Fruit fly (Drosophila melanogaster) whole organism, embryonic: ENCODE results near the gene CG10486.

Source experiments
- CG10431 ChIP-seq: fragments of 200-800 bp; sonication (Bioruptor generic); optimal IDR thresholded peaks from 3 replicates; lab custom pipeline; 2018; ENCODE audit warnings: missing biosample characterization, mild to moderate bottlenecking, missing genetic modification characterization
- CG12071 ChIP-seq: fragments of 200-800 bp; sonication (Bioruptor generic); optimal IDR thresholded peaks from 3 replicates; lab custom pipeline; 2018; ENCODE audit warnings: missing biosample characterization, mild to moderate bottlenecking, missing genetic modification characterization
- CG12769 ChIP-seq: fragments of 200-800 bp; sonication (Bioruptor generic); optimal IDR thresholded peaks from 2 replicates; lab custom pipeline; 2019; ENCODE audit warnings: missing biosample characterization, mild to moderate bottlenecking, missing genetic modification characterization, moderate library complexity
- CG14014 ChIP-seq: fragments of 200-800 bp; sonication (Bioruptor generic); IDR thresholded peaks from 2 replicates; pipeline ENCODE4 v1.3.6; 2022; ENCODE audit warnings: missing biosample characterization, missing genetic modification characterization
- CG14667 ChIP-seq: fragments of 200-800 bp; sonication (Bioruptor generic); IDR thresholded peaks from 2 replicates; pipeline ENCODE4 v1.3.6; 2022; ENCODE audit warnings: missing biosample characterization, missing genetic modification characterization
- CG15269 ChIP-seq: fragments of 200-800 bp; sonication (Bioruptor generic); optimal IDR thresholded peaks from 2 replicates; lab custom pipeline; 2018; ENCODE audit warnings: missing biosample characterization, mild to moderate bottlenecking, missing genetic modification characterization, moderate library complexity
- CG15601 ChIP-seq: fragments of 200-800 bp; sonication (Bioruptor generic); optimal IDR thresholded peaks from 3 replicates; lab custom pipeline; 2019; ENCODE audit warnings: missing biosample characterization, mild to moderate bottlenecking, missing genetic modification characterization, moderate library complexity
- CG15696 ChIP-seq: fragments of 200-800 bp; sonication (Bioruptor generic); optimal IDR thresholded peaks from 2 replicates; lab custom pipeline; 2019; ENCODE audit warnings: missing biosample characterization, mild to moderate bottlenecking, missing genetic modification characterization, moderate library complexity
- CG17912 ChIP-seq: fragments of 200-800 bp; sonication (Bioruptor generic); optimal IDR thresholded peaks from 2 replicates; lab custom pipeline; 2018; ENCODE audit warnings: missing biosample characterization, mild to moderate bottlenecking, missing genetic modification characterization
- CG18262 ChIP-seq: fragments of 200-800 bp; optimal IDR thresholded peaks from 3 replicates; lab custom pipeline; 2019; ENCODE audit warnings: missing biosample characterization, mild to moderate bottlenecking, missing genetic modification characterization, moderate library complexity
- CG31441 ChIP-seq: fragments of 200-800 bp; sonication (Bioruptor generic); IDR thresholded peaks from 2 replicates; pipeline ENCODE4 v1.3.6; 2022; ENCODE audit warnings: missing biosample characterization, missing genetic modification characterization
- CG6175 ChIP-seq: fragments of 200-800 bp; sonication (Bioruptor generic); IDR thresholded peaks from 3 replicates; pipeline ENCODE4 v1.3.6; 2022; ENCODE audit warnings: missing biosample characterization, missing genetic modification characterization
- CG6254 ChIP-seq: fragments of 200-800 bp; sonication (Bioruptor generic); optimal IDR thresholded peaks from 3 replicates; lab custom pipeline; 2017; ENCODE audit warnings: mild to moderate bottlenecking, missing biosample characterization, missing genetic modification reagents, missing genetic modification characterization
- CG7357 ChIP-seq: fragments of 200-800 bp; sonication (Bioruptor generic); IDR thresholded peaks from 3 replicates; pipeline ENCODE4 v1.3.6; 2022; ENCODE audit warnings: missing biosample characterization, missing genetic modification characterization
- CG8478 ChIP-seq: fragments of >200 bp; optimal IDR thresholded peaks from 2 replicates; lab custom pipeline; 2018
- CoRest ChIP-seq: fragments of 200-800 bp; sonication (Bioruptor generic); optimal IDR thresholded peaks from 3 replicates; lab custom pipeline; 2018; ENCODE audit warnings: missing biosample characterization, mild to moderate bottlenecking, missing genetic modification characterization, moderate library complexity
- Dll ChIP-seq: fragments of 200-800 bp; sonication (Bioruptor generic); IDR thresholded peaks from 4 replicates; pipeline ENCODE4 v1.3.6; 2022; ENCODE audit warnings: missing biosample characterization, missing genetic modification characterization; ENCODE audit not compliant: partially characterized antibody
- Doc3 ChIP-seq: fragments of 200-800 bp; sonication (Bioruptor generic); IDR thresholded peaks from 3 replicates; pipeline ENCODE4 v1.3.6; 2022; ENCODE audit warnings: missing biosample characterization, missing genetic modification characterization; ENCODE audit not compliant: partially characterized antibody
- Ets97D ChIP-seq: fragments of 200-800 bp; sonication (Bioruptor generic); optimal IDR thresholded peaks from 3 replicates; lab custom pipeline; 2016; ENCODE audit warnings: missing biosample characterization, missing genetic modification characterization
- Fer1 ChIP-seq: fragments of 200-800 bp; sonication (Bioruptor generic); optimal IDR thresholded peaks from 2 replicates; lab custom pipeline; 2017; ENCODE audit warnings: missing biosample characterization, mild to moderate bottlenecking, missing genetic modification characterization
- Hr51 ChIP-seq, 2 experiments: fragments of 200-800 bp; sonication (Bioruptor generic); optimal IDR thresholded peaks; 2 replicates in 1 of 2; 3 replicates in 1 of 2; lab custom pipeline; 2016 to 2018; ENCODE audit warnings: missing biosample characterization in 2 of 2, missing genetic modification characterization in 2 of 2, mild to moderate bottlenecking in 1 of 2, moderate library complexity in 1 of 2
- NK7.1 ChIP-seq: fragments of 200-800 bp; sonication (Bioruptor generic); optimal IDR thresholded peaks from 3 replicates; lab custom pipeline; 2016; ENCODE audit warnings: missing biosample characterization, missing genetic modification characterization
- PHDP ChIP-seq: fragments of 200-800 bp; sonication (Bioruptor generic); optimal IDR thresholded peaks from 3 replicates; lab custom pipeline; 2018; ENCODE audit warnings: missing biosample characterization, mild to moderate bottlenecking, missing genetic modification characterization, moderate library complexity
- abd-A ChIP-seq: fragments of 200-800 bp; sonication (Bioruptor generic); optimal IDR thresholded peaks from 3 replicates; lab custom pipeline; 2019; ENCODE audit warnings: missing biosample characterization, mild to moderate bottlenecking, missing genetic modification characterization, moderate library complexity
- amos ChIP-seq: fragments of 200-800 bp; sonication (Bioruptor generic); IDR thresholded peaks from 2 replicates; pipeline ENCODE4 v1.3.6; 2022; ENCODE audit warnings: missing biosample characterization, missing genetic modification characterization; ENCODE audit not compliant: partially characterized antibody
- az2 ChIP-seq: fragments of 200-800 bp; sonication (Bioruptor generic); optimal IDR thresholded peaks from 3 replicates; lab custom pipeline; 2016; ENCODE audit warnings: missing biosample characterization, missing genetic modification characterization
- bbx ChIP-seq: fragments of 200-800 bp; sonication (Bioruptor generic); IDR thresholded peaks from 2 replicates; pipeline ENCODE4 v1.3.6; 2022; ENCODE audit warnings: missing biosample characterization, missing genetic modification characterization; ENCODE audit not compliant: partially characterized antibody
- corto ChIP-seq: fragments of 200-800 bp; sonication (Bioruptor generic); optimal IDR thresholded peaks from 2 replicates; lab custom pipeline; 2016; ENCODE audit warnings: missing biosample characterization, mild to moderate bottlenecking, missing genetic modification characterization, moderate library complexity
- esg ChIP-seq: fragments of 200-800 bp; sonication (Bioruptor generic); conservative IDR thresholded peaks from 2 replicates; pipeline ENCODE4 v1.3.6; 2022; ENCODE audit warnings: missing biosample characterization, missing genetic modification characterization
- fd102C ChIP-seq: fragments of 200-800 bp; sonication (Bioruptor generic); optimal IDR thresholded peaks from 2 replicates; lab custom pipeline; 2018; ENCODE audit warnings: missing biosample characterization, mild to moderate bottlenecking, missing genetic modification characterization, moderate library complexity
- fru ChIP-seq: fragments of >200 bp; optimal IDR thresholded peaks from 2 replicates; lab custom pipeline; 2017
- fu2 ChIP-seq: fragments of 200-800 bp; sonication (Bioruptor generic); optimal IDR thresholded peaks from 2 replicates; lab custom pipeline; 2016; ENCODE audit warnings: missing biosample characterization, missing genetic modification characterization
- gcm ChIP-seq: fragments of 200-800 bp; sonication (Bioruptor generic); optimal IDR thresholded peaks from 2 replicates; lab custom pipeline; 2019; ENCODE audit warnings: missing biosample characterization, mild to moderate bottlenecking, missing genetic modification characterization, moderate library complexity
- h ChIP-seq: fragments of >200 bp; optimal IDR thresholded peaks from 2 replicates; lab custom pipeline; 2017
- ham ChIP-seq: fragments of 200-800 bp; sonication (Bioruptor generic); IDR thresholded peaks from 2 replicates; pipeline ENCODE4 v1.3.6; 2022; ENCODE audit warnings: missing biosample characterization, missing genetic modification characterization
- hkb ChIP-seq, 2 experiments: fragments of 200-800 bp in 1 of 2; fragments of >200 bp in 1 of 2; sonication (Bioruptor generic) in 1 of 2; IDR thresholded peaks in 1 of 2; optimal IDR thresholded peaks in 1 of 2; 2 replicates each; pipeline versions ENCODE4 v1.3.6 to Lab custom; 2017 to 2022; ENCODE audit warnings: missing biosample characterization in 1 of 2, missing genetic modification characterization in 1 of 2
- hth ChIP-seq: fragments of >200 bp; optimal IDR thresholded peaks from 2 replicates; lab custom pipeline; 2017; ENCODE audit warnings: inconsistent platforms
- jigr1 ChIP-seq: fragments of 200-800 bp; sonication (Bioruptor generic); IDR thresholded peaks from 3 replicates; pipeline ENCODE4 v1.3.6; 2022; ENCODE audit warnings: missing biosample characterization, missing genetic modification characterization
- kah ChIP-seq: fragments of 200-800 bp; sonication (Bioruptor generic); optimal IDR thresholded peaks from 2 replicates; lab custom pipeline; 2018; ENCODE audit warnings: missing biosample characterization, mild to moderate bottlenecking, missing genetic modification characterization
- klu ChIP-seq: fragments of 200-800 bp; sonication (Bioruptor generic); IDR thresholded peaks from 2 replicates; pipeline ENCODE4 v1.3.6; 2022; ENCODE audit warnings: missing biosample characterization, missing genetic modification characterization
- nerfin-2 ChIP-seq: fragments of 200-800 bp; sonication (Bioruptor generic); IDR thresholded peaks from 2 replicates; pipeline ENCODE4 v1.3.6; 2022; ENCODE audit warnings: missing biosample characterization, missing genetic modification characterization; ENCODE audit not compliant: partially characterized antibody
- pzg ChIP-seq: fragments of 200-800 bp; sonication (Bioruptor generic); optimal IDR thresholded peaks from 3 replicates; lab custom pipeline; 2018; ENCODE audit warnings: missing biosample characterization, mild to moderate bottlenecking, missing genetic modification characterization, moderate library complexity
- shn ChIP-seq: fragments of 200-800 bp; sonication (Bioruptor generic); optimal IDR thresholded peaks from 3 replicates; lab custom pipeline; 2016; ENCODE audit warnings: missing biosample characterization, missing genetic modification characterization
- slbo ChIP-seq: fragments of 200-800 bp; sonication (Bioruptor generic); IDR thresholded peaks from 2 replicates; pipeline ENCODE4 v1.3.6; 2022; ENCODE audit warnings: missing biosample characterization, missing genetic modification characterization
- sqz ChIP-seq: fragments of 200-800 bp; sonication (Bioruptor generic); optimal IDR thresholded peaks from 3 replicates; lab custom pipeline; 2018; ENCODE audit warnings: missing biosample characterization, mild to moderate bottlenecking, missing genetic modification characterization
- sug ChIP-seq: fragments of 200-800 bp; optimal IDR thresholded peaks from 2 replicates; lab custom pipeline; 2019; ENCODE audit warnings: missing biosample characterization, mild to moderate bottlenecking, missing genetic modification characterization, moderate library complexity
- tio ChIP-seq: fragments of 200-800 bp; sonication (Bioruptor generic); optimal IDR thresholded peaks from 2 replicates; lab custom pipeline; 2017; ENCODE audit warnings: missing biosample characterization, missing genetic modification characterization, inconsistent platforms
- tup ChIP-seq: fragments of 200-800 bp; sonication (Bioruptor generic); optimal IDR thresholded peaks from 2 replicates; lab custom pipeline; 2016; ENCODE audit warnings: missing biosample characterization, mild to moderate bottlenecking, missing genetic modification characterization, moderate library complexity
- yki ChIP-seq: fragments of >200 bp; optimal IDR thresholded peaks from 3 replicates; lab custom pipeline; 2018

The CG10486 gene

DNA sequence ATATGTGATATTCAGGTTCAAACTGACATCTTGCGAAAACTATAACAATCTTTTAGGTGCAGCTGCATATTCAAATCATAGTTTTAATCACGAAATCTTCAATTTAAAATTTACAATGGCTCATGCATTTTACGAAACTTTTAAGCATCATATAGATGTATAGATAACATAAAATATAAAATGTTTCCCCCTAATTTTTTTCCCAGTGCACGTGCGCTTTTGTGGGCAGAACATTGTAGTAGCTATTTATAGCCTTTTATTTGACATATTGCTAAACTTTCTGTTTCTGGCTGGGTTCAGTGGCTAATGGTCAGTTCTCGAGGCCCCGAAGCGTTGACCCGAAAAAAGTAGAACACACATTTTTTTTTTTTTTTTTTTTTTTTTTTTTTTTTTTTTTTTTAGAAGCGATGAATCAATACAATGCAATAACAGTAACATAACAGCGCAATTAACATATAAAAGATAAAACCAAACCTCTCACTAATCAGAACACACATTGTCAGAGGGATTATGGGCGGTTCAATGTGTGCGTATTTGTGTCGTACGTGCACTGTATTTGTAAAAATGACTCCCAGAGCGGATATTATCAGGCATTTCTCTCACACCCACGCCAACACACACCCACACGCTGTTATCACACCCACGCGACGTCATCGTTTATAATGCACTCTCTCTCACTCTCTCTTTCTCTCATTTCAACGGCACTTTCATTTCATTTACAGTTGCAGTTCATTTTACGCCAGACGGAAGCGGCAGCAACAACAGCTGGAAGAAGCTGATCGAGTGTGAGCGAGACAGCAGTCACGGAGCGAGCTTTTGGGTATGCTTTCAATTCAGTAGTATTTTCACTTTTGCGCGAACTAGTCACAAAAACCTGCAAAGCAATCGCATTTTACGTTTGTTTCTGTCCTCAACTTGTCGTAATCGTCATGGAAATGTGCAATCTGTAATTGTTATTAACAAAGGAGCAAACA is 19.8 kb upstream of the CG10486 start (continued):
- no peak for TF ChIP-seq Doc3
- TF ChIP-seq ham = no peak
- TF ChIP-seq CG15696 (tag; lab: Kevin White, UChicago) = no peak
- no peak for TF ChIP-seq CG14667
- no peak for TF ChIP-seq nerfin-2 (GFP tag; lab: Robert Waterston, UW)
- peak; percentile 38 for TF ChIP-seq CG15601 (tag; lab: Kevin White, UChicago)
- peak; percentile 54 for TF ChIP-seq slbo (GFP tag; lab: Robert Waterston, UW)
- no peak for TF ChIP-seq hkb (optimal IDR thresholded peaks at IDR 0.05; lab: Kevin White, UChicago)
- TF ChIP-seq hkb (GFP tag; IDR thresholded peaks at IDR 0.05; lab: Robert Waterston, UW) = peak; percentile 63
- TF ChIP-seq CG6254 (GFP tag; lab: Kevin White, UChicago) = no peak
- no peak for TF ChIP-seq CG17912 (GFP tag; lab: Kevin White, UChicago)
- TF ChIP-seq sqz = no peak
- TF ChIP-seq NK7.1 (GFP tag; lab: Kevin White, UChicago) = no peak
- TF ChIP-seq Dll (GFP tag; lab: Robert Waterston, UW) = 0 out of 4 replicates have a peak, but pooled peaks have one; percentile 26
- TF ChIP-seq CG10431 (GFP tag; lab: Kevin White, UChicago) = no peak
- TF ChIP-seq gcm (GFP tag; lab: Kevin White, UChicago) = peak; percentile 13
- TF ChIP-seq corto (GFP tag; lab: Kevin White, UChicago) = no peak
- no peak for TF ChIP-seq tio (GFP tag; lab: Kevin White, UChicago)
- TF ChIP-seq shn (GFP tag; lab: Kevin White, UChicago) = peak; percentile 35
- no peak for TF ChIP-seq jigr1
- TF ChIP-seq Fer1 (GFP tag; lab: Kevin White, UChicago) = no peak
- TF ChIP-seq pzg (GFP tag; lab: Kevin White, UChicago) = no peak
- TF ChIP-seq CG31441 (GFP tag; lab: Robert Waterston, UW) = peak; percentile 59
- no peak for TF ChIP-seq fru (lab: Kevin White, UChicago)
- TF ChIP-seq CG8478 (lab: Kevin White, UChicago) = peak; percentile 34
- peak; percentile 62 for TF ChIP-seq CG15269 (tag; lab: Kevin White, UChicago)
- no peak for TF ChIP-seq kah (GFP tag; lab: Kevin White, UChicago)
- no peak for TF ChIP-seq CG7357 (GFP tag; lab: Robert Waterston, UW)
- TF ChIP-seq bbx (GFP tag; lab: Robert Waterston, UW) = peak; percentile 24; the same call in 1 of the 2 replicates
- TF ChIP-seq hth = no peak
- TF ChIP-seq fu2 (GFP tag; lab: Kevin White, UChicago) = peak; percentile 1
- TF ChIP-seq CG6175 (GFP tag; lab: Robert Waterston, UW) = no peak
- TF ChIP-seq PHDP (tag; lab: Kevin White, UChicago) = peak; percentile 61
- peak; percentile 63 for TF ChIP-seq CG18262 (tag; lab: Kevin White, UChicago)
- no peak for TF ChIP-seq fd102C (GFP tag; lab: Kevin White, UChicago)
- TF ChIP-seq sug (tag; lab: Kevin White, UChicago) = no peak
- peak; percentile 52 for TF ChIP-seq az2
- TF ChIP-seq CoRest = peak; percentile 67
- peak in 1 of 2 experiments; percentile 76 for TF ChIP-seq Hr51 (GFP tag; optimal IDR thresholded peaks at IDR 0.05; lab: Kevin White, UChicago)
- TF ChIP-seq CG12071 (GFP tag; lab: Kevin White, UChicago) = no peak
- no peak for TF ChIP-seq tup (GFP tag; lab: Kevin White, UChicago)
- no peak for TF ChIP-seq klu (GFP tag; lab: Robert Waterston, UW)
- peak; percentile 16 for TF ChIP-seq abd-A (tag; lab: Kevin White, UChicago)
- TF ChIP-seq h = no peak
- TF ChIP-seq amos (GFP tag; lab: Robert Waterston, UW) = no peak
- no peak for TF ChIP-seq yki (lab: Kevin White, UChicago)
- TF ChIP-seq Ets97D (GFP tag; lab: Kevin White, UChicago) = no peak
- TF ChIP-seq CG14014 = peak; percentile 32; the same call in 1 of the 2 replicates
- peak; percentile 35 for TF ChIP-seq CG12769 (tag; lab: Kevin White, UChicago)
- peak; percentile 32; the same call in 1 of the 2 replicates for TF ChIP-seq esg (GFP tag; lab: Robert Waterston, UW)
